Fruit fly (Drosophila melanogaster) whole organism, prepupa: ENCODE data around the gene CG4953.

Experiments
- CG10631 ChIP-seq: fragments of 200-800 bp; sonication (Bioruptor generic); optimal IDR thresholded peaks from 2 replicates; lab custom pipeline; 2016; ENCODE audit warnings: missing biosample characterization, missing genetic modification characterization
- CG10669 ChIP-seq: fragments of 200-800 bp; sonication (Bioruptor generic); optimal IDR thresholded peaks from 3 replicates; lab custom pipeline; 2018; ENCODE audit warnings: missing biosample characterization, mild to moderate bottlenecking, missing genetic modification characterization, moderate library complexity
- CG15336 ChIP-seq: fragments of 200-800 bp; sonication (Bioruptor generic); IDR thresholded peaks from 2 replicates; pipeline ENCODE4 v1.3.6; 2022; ENCODE audit warnings: missing biosample characterization, missing genetic modification characterization
- CG16779 ChIP-seq: fragments of 200-800 bp; sonication (Bioruptor generic); optimal IDR thresholded peaks from 3 replicates; lab custom pipeline; 2017; ENCODE audit warnings: missing biosample characterization, mild to moderate bottlenecking, missing genetic modification characterization
- CG3032 ChIP-seq: fragments of 200-800 bp; optimal IDR thresholded peaks from 2 replicates; lab custom pipeline; 2019; ENCODE audit warnings: missing biosample characterization, mild to moderate bottlenecking, missing genetic modification characterization, moderate library complexity
- CG34406 ChIP-seq: fragments of 200-800 bp; sonication (Bioruptor generic); optimal IDR thresholded peaks from 3 replicates; lab custom pipeline; 2016; ENCODE audit warnings: missing biosample characterization, missing genetic modification characterization
- CG6792 ChIP-seq: fragments of 200-800 bp; sonication (Bioruptor generic); optimal IDR thresholded peaks from 3 replicates; lab custom pipeline; 2016; ENCODE audit warnings: missing biosample characterization, missing genetic modification characterization
- CG6808 ChIP-seq: fragments of 200-800 bp; sonication (Bioruptor generic); optimal IDR thresholded peaks from 3 replicates; lab custom pipeline; 2017; ENCODE audit warnings: missing biosample characterization, missing genetic modification characterization, mild to moderate bottlenecking, moderate library complexity, missing genetic modification reagents
- CG6854 ChIP-seq: fragments of 200-800 bp; sonication (Bioruptor generic); optimal IDR thresholded peaks from 2 replicates; lab custom pipeline; 2017; ENCODE audit warnings: missing biosample characterization, mild to moderate bottlenecking, missing genetic modification characterization
- CG7368 ChIP-seq: fragments of 200-800 bp; sonication (Bioruptor generic); optimal IDR thresholded peaks from 3 replicates; lab custom pipeline; 2016; ENCODE audit warnings: missing biosample characterization, missing genetic modification characterization
- CG8319 ChIP-seq: fragments of 200-800 bp; sonication (Bioruptor generic); optimal IDR thresholded peaks from 3 replicates; lab custom pipeline; 2016; ENCODE audit warnings: missing biosample characterization, missing genetic modification characterization
- Eip75B ChIP-seq: fragments of 200-800 bp; sonication (Bioruptor generic); optimal IDR thresholded peaks from 3 replicates; lab custom pipeline; 2016; ENCODE audit warnings: missing biosample characterization, missing genetic modification characterization
- Eip78C ChIP-seq: fragments of 200-800 bp; sonication (Bioruptor generic); peaks from one replicate; lab custom pipeline; 2016; ENCODE audit warnings: missing biosample characterization, missing genetic modification characterization
- Eip93F ChIP-seq: fragments of 200-800 bp; sonication (Bioruptor generic); optimal IDR thresholded peaks from 2 replicates; lab custom pipeline; 2016; ENCODE audit warnings: missing biosample characterization, mild to moderate bottlenecking, missing genetic modification characterization
- Ets21C ChIP-seq: fragments of 200-800 bp; sonication (Bioruptor generic); optimal IDR thresholded peaks from 3 replicates; lab custom pipeline; 2016; ENCODE audit warnings: missing biosample characterization, missing genetic modification characterization
- Ets96B ChIP-seq: fragments of 200-800 bp; optimal IDR thresholded peaks from 2 replicates; lab custom pipeline; 2019; ENCODE audit warnings: missing biosample characterization, mild to moderate bottlenecking, missing genetic modification characterization, moderate library complexity
- Hr4 ChIP-seq: fragments of 200-800 bp; sonication (Bioruptor generic); optimal IDR thresholded peaks from 3 replicates; lab custom pipeline; 2016; ENCODE audit warnings: missing biosample characterization, missing genetic modification characterization
- Met ChIP-seq: fragments of 200-800 bp; sonication (Bioruptor generic); optimal IDR thresholded peaks from 3 replicates; lab custom pipeline; 2016; ENCODE audit warnings: missing biosample characterization, missing genetic modification characterization
- OdsH ChIP-seq: fragments of 200-800 bp; sonication (Bioruptor generic); optimal IDR thresholded peaks from 3 replicates; lab custom pipeline; 2016; ENCODE audit warnings: missing biosample characterization, missing genetic modification characterization
- Smox ChIP-seq: fragments of 200-800 bp; sonication (Bioruptor generic); optimal IDR thresholded peaks from 3 replicates; lab custom pipeline; 2016; ENCODE audit warnings: missing biosample characterization, missing genetic modification characterization
- Sox14 ChIP-seq: fragments of 200-800 bp; sonication (Bioruptor generic); optimal IDR thresholded peaks from 3 replicates; lab custom pipeline; 2016; ENCODE audit warnings: missing biosample characterization, missing genetic modification characterization
- achi ChIP-seq: fragments of 200-800 bp; sonication (Bioruptor generic); optimal IDR thresholded peaks from 3 replicates; lab custom pipeline; 2016; ENCODE audit warnings: missing biosample characterization, missing genetic modification characterization
- acj6 ChIP-seq: fragments of 200-800 bp; sonication (Bioruptor generic); optimal IDR thresholded peaks from 3 replicates; lab custom pipeline; 2016; ENCODE audit warnings: missing biosample characterization, missing genetic modification characterization
- cyc ChIP-seq: fragments of 200-800 bp; sonication (Bioruptor generic); optimal IDR thresholded peaks from 3 replicates; lab custom pipeline; 2016; ENCODE audit warnings: missing biosample characterization, missing genetic modification characterization
- dac ChIP-seq: fragments of 200-800 bp; sonication (Bioruptor generic); optimal IDR thresholded peaks from 2 replicates; lab custom pipeline; 2017; ENCODE audit warnings: missing biosample characterization, mild to moderate bottlenecking, missing genetic modification characterization
- esn ChIP-seq: fragments of 200-800 bp; sonication (Bioruptor generic); optimal IDR thresholded peaks from 2 replicates; lab custom pipeline; 2016; ENCODE audit warnings: missing biosample characterization, mild to moderate bottlenecking, missing genetic modification characterization, moderate library complexity
- fd85E ChIP-seq: fragments of 200-800 bp; sonication (Bioruptor generic); optimal IDR thresholded peaks from 3 replicates; lab custom pipeline; 2016; ENCODE audit warnings: missing biosample characterization, missing genetic modification characterization
- fkh ChIP-seq: fragments of 200-800 bp; sonication (Bioruptor generic); optimal IDR thresholded peaks from 3 replicates; lab custom pipeline; 2017; ENCODE audit warnings: missing biosample characterization, mild to moderate bottlenecking, missing genetic modification characterization, moderate library complexity
- salr ChIP-seq, 2 experiments: fragments of 200-800 bp; sonication (Bioruptor generic); optimal IDR thresholded peaks; 3 replicates each; lab custom pipeline; 2016 to 2018; ENCODE audit warnings: missing biosample characterization in 2 of 2, missing genetic modification characterization in 2 of 2, mild to moderate bottlenecking in 1 of 2
- spab ChIP-seq: fragments of 200-800 bp; sonication (Bioruptor generic); optimal IDR thresholded peaks from 2 replicates; lab custom pipeline; 2017; ENCODE audit warnings: missing biosample characterization, mild to moderate bottlenecking, missing genetic modification characterization, missing genetic modification reagents
- ss ChIP-seq, 2 experiments: fragments of 200-800 bp; sonication (Bioruptor generic); optimal IDR thresholded peaks; 2 replicates in 1 of 2; 3 replicates in 1 of 2; lab custom pipeline; 2017 to 2018; ENCODE audit warnings: mild to moderate bottlenecking in 2 of 2, missing biosample characterization in 2 of 2, missing genetic modification characterization in 2 of 2, moderate library complexity in 1 of 2
- topi ChIP-seq: fragments of 200-800 bp; sonication (Bioruptor generic); optimal IDR thresholded peaks from 3 replicates; lab custom pipeline; 2016; ENCODE audit warnings: missing biosample characterization, missing genetic modification characterization

CG4953 gene

DNA sequence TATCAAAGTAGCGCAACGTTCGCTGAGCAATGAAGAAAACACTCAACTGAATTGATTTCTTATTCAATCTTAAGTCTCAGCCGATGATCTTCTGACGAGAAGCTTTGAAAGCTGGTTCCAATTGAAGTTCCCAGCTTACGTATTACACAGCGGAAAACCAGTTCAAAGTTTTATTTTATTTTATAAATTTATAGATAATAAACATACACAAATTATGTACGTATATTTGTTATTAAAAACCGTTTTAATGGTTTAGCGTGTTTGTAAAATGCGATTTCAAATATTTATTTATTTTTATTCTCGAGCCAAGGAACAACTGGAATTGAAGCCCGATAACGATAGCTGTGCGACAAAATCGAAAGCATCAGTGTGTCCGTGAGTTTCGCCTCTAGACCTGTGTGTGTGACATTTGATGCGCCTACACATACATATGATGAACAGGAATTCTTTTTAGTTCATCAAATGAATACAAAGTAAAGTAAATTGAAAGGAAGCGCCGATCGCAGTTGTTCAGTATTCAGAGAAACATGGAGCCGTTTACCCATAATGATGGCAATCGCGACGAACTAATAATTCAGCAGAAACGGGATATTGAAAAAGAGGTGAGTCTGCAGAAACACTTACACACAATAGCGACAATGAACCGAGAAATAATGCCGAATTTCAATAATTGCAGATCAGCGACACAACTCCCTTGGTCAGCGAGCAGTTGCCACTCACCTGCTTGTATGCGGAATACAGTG, 40.2 kb downstream of the CG4953 start, which contains the start of the genes CG5390 and CG4968 (continued):
- TF ChIP-seq CG10631 (GFP tag; lab: Kevin White, UChicago), result peak; percentile 80
- peak; percentile 89 for TF ChIP-seq Eip93F (GFP tag; lab: Kevin White, UChicago)
- TF ChIP-seq CG6854 (GFP tag; lab: Kevin White, UChicago), result peak; percentile 46
- TF ChIP-seq cyc (GFP tag; lab: Kevin White, UChicago), result peak; percentile 55
- TF ChIP-seq spab (GFP tag; lab: Kevin White, UChicago), result no peak
- peak; percentile 77 for TF ChIP-seq Ets96B (tag; lab: Kevin White, UChicago)
- TF ChIP-seq ss (GFP tag; optimal IDR thresholded peaks at IDR 0.05; lab: Kevin White, UChicago), result peak in 1 of 2 experiments; percentile 77
- peak; percentile 22 for TF ChIP-seq Ets21C (GFP tag; lab: Kevin White, UChicago)
- TF ChIP-seq dac (GFP tag; lab: Kevin White, UChicago), result peak; percentile 59
- peak; percentile 74 for TF ChIP-seq Hr4 (GFP tag; lab: Kevin White, UChicago)
- TF ChIP-seq Met (GFP tag; lab: Kevin White, UChicago), result peak; percentile 76
- TF ChIP-seq salr (GFP tag; optimal IDR thresholded peaks at IDR 0.05; lab: Kevin White, UChicago), result peak; percentile 7 to 53
- peak; percentile 78 for TF ChIP-seq achi (GFP tag; lab: Kevin White, UChicago)
- TF ChIP-seq OdsH, result peak; percentile 77
- TF ChIP-seq CG16779 (tag; lab: Kevin White, UChicago), result no peak
- TF ChIP-seq CG6808 (GFP tag; lab: Kevin White, UChicago), result peak; percentile 65
- peak; percentile 74 for TF ChIP-seq CG6792 (GFP tag; lab: Kevin White, UChicago)
- TF ChIP-seq acj6 (GFP tag; lab: Kevin White, UChicago), result peak; percentile 74

dm6 chr2L:10310614-10311382, 44.3 kb downstream of the CG4953 start, which contains the start of gene Cdk5alpha:
Gene Cdk5alpha, minus strand, starts transcription at chr2L:10310956.
- no peak for TF ChIP-seq CG34406
- TF ChIP-seq esn (GFP tag; lab: Kevin White, UChicago), result peak; percentile 3
- peak; percentile 1 for TF ChIP-seq topi

dm6 chr2L:10311822-10312221, 45.3 kb downstream of the CG4953 start:
- TF ChIP-seq ss (GFP tag; optimal IDR thresholded peaks at IDR 0.05; lab: Kevin White, UChicago) (no peak), fkh (peak; percentile 69), Eip78C (no peak), Eip75B (GFP tag; lab: Kevin White, UChicago) (no peak), CG7368 (GFP tag; lab: Kevin White, UChicago) (no peak), Smox (GFP tag; lab: Kevin White, UChicago) (no peak), CG8319 (GFP tag; lab: Kevin White, UChicago) (no peak)
- TF ChIP-seq, all 60 proteins: peak for 1

DNA sequence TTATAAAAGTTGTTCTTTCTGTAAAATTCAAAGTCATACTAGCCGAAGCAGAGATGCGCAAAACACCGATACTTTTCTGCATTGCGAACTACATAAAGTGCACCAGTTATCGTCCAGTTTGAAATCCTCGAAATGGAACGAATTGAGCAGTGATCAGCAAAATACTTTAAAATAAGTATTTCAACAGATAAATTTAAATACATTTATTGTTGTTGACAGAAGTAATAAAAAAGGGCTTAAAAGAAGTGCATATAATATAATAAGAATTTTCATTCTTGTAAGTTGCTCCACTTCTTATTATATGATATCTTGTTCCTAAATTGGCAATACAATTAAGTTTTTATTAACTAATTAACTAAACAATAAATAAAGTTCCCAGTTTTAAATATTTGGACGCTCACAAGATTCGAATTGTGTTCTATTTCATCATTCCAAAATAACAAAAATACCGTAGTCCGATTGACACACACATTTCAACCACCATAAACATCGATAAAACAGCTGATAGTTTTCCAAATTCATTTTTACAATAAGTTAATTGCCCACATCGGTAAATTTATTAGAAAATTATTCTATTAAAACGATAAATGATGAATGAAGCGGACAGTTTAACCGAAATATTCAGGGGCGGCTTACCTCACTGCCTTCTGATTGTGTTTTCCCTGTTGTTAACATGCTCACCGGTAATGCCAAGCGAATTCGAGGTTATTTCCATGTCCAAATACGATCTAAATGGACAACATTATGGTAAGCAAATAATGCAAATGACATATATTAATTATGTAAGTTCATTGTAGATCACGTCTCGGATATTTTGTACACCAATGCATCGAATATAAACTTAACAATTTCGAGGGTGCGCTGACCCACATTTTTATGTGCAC, 48.1 kb downstream of the CG4953 start, which contains the start of the genes Usp14 and CG4972:
Usp14 (minus strand) TSS at position 70 of the 884 bp plus-strand sequence.
CG4972 (plus strand) TSS at position 466 of the 884 bp plus-strand sequence.
- TF ChIP-seq CG10669 (GFP tag; lab: Kevin White, UChicago) (no peak), Sox14 (peak; percentile 21), fd85E (GFP tag; lab: Kevin White, UChicago) (no peak), cyc (GFP tag; lab: Kevin White, UChicago) (peak; percentile 22), CG15336 (GFP tag; lab: Robert Waterston, UW) (no peak), esn (GFP tag; lab: Kevin White, UChicago) (peak; percentile 6), CG3032 (tag; lab: Kevin White, UChicago) (peak; percentile 34), topi (peak; percentile 26), CG7368 (GFP tag; lab: Kevin White, UChicago) (no peak), fkh (peak; percentile 25)
- TF ChIP-seq, all 60 proteins: peak for 6
